Fruit fly (Drosophila melanogaster) whole organism, embryonic: ENCODE results near the gene MYPT-75D.

Experiments
- Awh ChIP-seq: fragments of 200-800 bp; sonication (Bioruptor generic); IDR thresholded peaks from 2 replicates; pipeline ENCODE4, ENCODE4 v1.3.6; 2022; ENCODE audit warnings: missing biosample characterization, missing genetic modification characterization
- Blimp-1 ChIP-seq: fragments of 200-800 bp; sonication (Bioruptor generic); optimal IDR thresholded peaks from 3 replicates; lab custom pipeline; 2018; ENCODE audit warnings: missing biosample characterization, missing genetic modification characterization, mild to moderate bottlenecking, moderate library complexity, missing genetic modification reagents
- CG10654 ChIP-seq: fragments of 200-800 bp; sonication (Bioruptor generic); optimal IDR thresholded peaks from 2 replicates; lab custom pipeline; 2016; ENCODE audit warnings: missing biosample characterization, missing genetic modification characterization
- CG11093 ChIP-seq: fragments of 200-800 bp; sonication (Bioruptor generic); IDR thresholded peaks from 3 replicates; pipeline ENCODE4 v1.3.6; 2022; ENCODE audit warnings: missing biosample characterization, missing genetic modification characterization
- CG11398 ChIP-seq: fragments of 200-800 bp; sonication (Bioruptor generic); optimal IDR thresholded peaks from 2 replicates; lab custom pipeline; 2016; ENCODE audit warnings: missing biosample characterization, missing genetic modification characterization
- CG11560 ChIP-seq: fragments of 200-800 bp; sonication (Bioruptor generic); IDR thresholded peaks from 3 replicates; pipeline ENCODE4 v1.3.6; 2022; ENCODE audit warnings: missing biosample characterization, missing genetic modification characterization
- CG14014 ChIP-seq: fragments of 200-800 bp; sonication (Bioruptor generic); IDR thresholded peaks from 2 replicates; pipeline ENCODE4 v1.3.6; 2022; ENCODE audit warnings: missing biosample characterization, missing genetic modification characterization
- CG2875 ChIP-seq: fragments of 200-800 bp; sonication (Bioruptor generic); optimal IDR thresholded peaks from 2 replicates; lab custom pipeline; 2017; ENCODE audit warnings: missing biosample characterization, mild to moderate bottlenecking, missing genetic modification characterization, missing genetic modification reagents
- CG2889 ChIP-seq: fragments of 200-800 bp; sonication (Bioruptor generic); IDR thresholded peaks from 3 replicates; pipeline ENCODE4 v1.3.6; 2022; ENCODE audit warnings: missing biosample characterization, missing genetic modification characterization
- CG3065 ChIP-seq: fragments of 200-800 bp; sonication (Bioruptor generic); optimal IDR thresholded peaks from 2 replicates; lab custom pipeline; 2016; ENCODE audit warnings: missing biosample characterization, missing genetic modification characterization
- CG34422 ChIP-seq: fragments of 200-800 bp; sonication (Bioruptor generic); IDR thresholded peaks from 3 replicates; pipeline ENCODE4 v1.3.6; 2022; ENCODE audit warnings: missing biosample characterization, missing genetic modification characterization
- CG42726 ChIP-seq: fragments of 200-800 bp; sonication (Bioruptor generic); IDR thresholded peaks from 2 replicates; pipeline ENCODE4 v1.3.6; 2022; ENCODE audit warnings: missing biosample characterization, missing genetic modification characterization; ENCODE audit not compliant: partially characterized antibody
- CG4328 ChIP-seq: fragments of 200-800 bp; sonication (Bioruptor generic); optimal IDR thresholded peaks from 3 replicates; lab custom pipeline; 2017; ENCODE audit warnings: missing biosample characterization, missing genetic modification reagents, missing genetic modification characterization
- CG4617 ChIP-seq: fragments of 200-800 bp; sonication (Bioruptor generic); optimal IDR thresholded peaks from 3 replicates; lab custom pipeline; 2016; ENCODE audit warnings: missing biosample characterization, missing genetic modification characterization, borderline replicate concordance
- CG4730 ChIP-seq: fragments of 200-800 bp; sonication (Bioruptor generic); IDR thresholded peaks from 2 replicates; pipeline ENCODE4 v1.3.6; 2022; ENCODE audit warnings: missing biosample characterization, missing genetic modification characterization
- CG5245 ChIP-seq: fragments of 200-800 bp; sonication (Bioruptor generic); optimal IDR thresholded peaks from 3 replicates; lab custom pipeline; 2016; ENCODE audit warnings: missing biosample characterization, missing genetic modification characterization
- CG6175 ChIP-seq: fragments of 200-800 bp; sonication (Bioruptor generic); IDR thresholded peaks from 3 replicates; pipeline ENCODE4 v1.3.6; 2022; ENCODE audit warnings: missing biosample characterization, missing genetic modification characterization
- CG6813 ChIP-seq: fragments of 200-800 bp; sonication (Bioruptor generic); optimal IDR thresholded peaks from 2 replicates; lab custom pipeline; 2017; ENCODE audit warnings: missing biosample characterization, missing genetic modification characterization, mild to moderate bottlenecking, moderate library complexity, missing genetic modification reagents
- CG9215 ChIP-seq: fragments of 200-800 bp; sonication (Bioruptor generic); IDR thresholded peaks from 2 replicates; pipeline ENCODE4 v1.3.6; 2022; ENCODE audit warnings: missing biosample characterization, missing genetic modification characterization
- CG9876 ChIP-seq: fragments of 200-800 bp; sonication (Bioruptor generic); optimal IDR thresholded peaks from 2 replicates; lab custom pipeline; 2016; ENCODE audit warnings: missing biosample characterization, missing genetic modification characterization
- D ChIP-seq, 2 experiments: fragments of 200-800 bp in 1 of 2; fragments of >200 bp in 1 of 2; sonication (Bioruptor generic) in 1 of 2; optimal IDR thresholded peaks; 2 replicates in 1 of 2; 3 replicates in 1 of 2; lab custom pipeline; 2017; ENCODE audit warnings: mild to moderate bottlenecking in 1 of 2, missing biosample characterization in 1 of 2, missing genetic modification characterization in 1 of 2, missing genetic modification reagents in 1 of 2
- Dbx ChIP-seq: fragments of 200-800 bp; sonication (Bioruptor generic); IDR thresholded peaks from 3 replicates; pipeline ENCODE4 v1.3.6; 2022; ENCODE audit warnings: missing biosample characterization, missing genetic modification characterization
- Dp ChIP-seq: fragments of 200-800 bp; sonication (Bioruptor generic); optimal IDR thresholded peaks from 2 replicates; lab custom pipeline; 2018; ENCODE audit warnings: missing biosample characterization, mild to moderate bottlenecking, missing genetic modification characterization, moderate library complexity
- E2f1 ChIP-seq: fragments of 200-800 bp; sonication (Bioruptor generic); IDR thresholded peaks from 2 replicates; pipeline ENCODE4 v1.3.6; 2022; ENCODE audit warnings: missing biosample characterization, missing genetic modification characterization
- Eip74EF ChIP-seq, 2 experiments: fragments of 200-800 bp in 1 of 2; fragments of >200 bp in 1 of 2; sonication (Bioruptor generic) in 1 of 2; optimal IDR thresholded peaks; 2 replicates each; lab custom pipeline; 2017 to 2019; ENCODE audit warnings: missing biosample characterization in 2 of 2, missing genetic modification characterization in 2 of 2, mild to moderate bottlenecking in 1 of 2, moderate library complexity in 1 of 2
- HLH3B ChIP-seq: fragments of 200-800 bp; sonication (Bioruptor generic); IDR thresholded peaks from 2 replicates; pipeline ENCODE4 v1.3.6; 2022; ENCODE audit warnings: missing biosample characterization, missing genetic modification characterization
- Mrtf ChIP-seq: fragments of 200-800 bp; sonication (Bioruptor generic); IDR thresholded peaks from 3 replicates; pipeline ENCODE4 v1.3.6; 2022; ENCODE audit warnings: missing biosample characterization, missing genetic modification characterization
- Pdp1 ChIP-seq, 2 experiments: fragments of 200-800 bp; sonication (Bioruptor generic); optimal IDR thresholded peaks; 3 replicates each; lab custom pipeline; 2016; ENCODE audit warnings: missing biosample characterization in 2 of 2, missing genetic modification characterization in 2 of 2, mild to moderate bottlenecking in 1 of 2, moderate library complexity in 1 of 2
- Ptx1 ChIP-seq: fragments of 200-800 bp; sonication (Bioruptor generic); IDR thresholded peaks from 2 replicates; pipeline ENCODE4 v1.3.6; 2022; ENCODE audit warnings: missing biosample characterization, missing genetic modification characterization
- Side ChIP-seq: fragments of 200-800 bp; sonication (Bioruptor generic); optimal IDR thresholded peaks from 2 replicates; lab custom pipeline; 2016; ENCODE audit warnings: missing biosample characterization, missing genetic modification characterization
- Sry-δ ChIP-seq: fragments of 200-800 bp; sonication (Bioruptor generic); optimal IDR thresholded peaks from 2 replicates; lab custom pipeline; 2016; ENCODE audit warnings: missing biosample characterization, missing genetic modification characterization
- ase ChIP-seq: fragments of 200-800 bp; sonication (Bioruptor generic); IDR thresholded peaks from 3 replicates; pipeline ENCODE4 v1.3.6; 2022; ENCODE audit warnings: missing biosample characterization, missing genetic modification characterization
- bbx ChIP-seq: fragments of 200-800 bp; sonication (Bioruptor generic); IDR thresholded peaks from 2 replicates; pipeline ENCODE4 v1.3.6; 2022; ENCODE audit warnings: missing biosample characterization, missing genetic modification characterization; ENCODE audit not compliant: partially characterized antibody
- br ChIP-seq: fragments of >200 bp; optimal IDR thresholded peaks from 2 replicates; lab custom pipeline; 2017
- chif ChIP-seq, 2 experiments: fragments of 200-800 bp; sonication (Bioruptor generic); optimal IDR thresholded peaks; 3 replicates each; lab custom pipeline; 2016; ENCODE audit warnings: missing biosample characterization in 2 of 2, missing genetic modification characterization in 2 of 2
- chinmo ChIP-seq: fragments of 200-800 bp; sonication (Bioruptor generic); IDR thresholded peaks from 4 replicates; pipeline ENCODE4 v1.3.6; 2022; ENCODE audit warnings: missing biosample characterization, missing genetic modification characterization; ENCODE audit not compliant: partially characterized antibody
- chm ChIP-seq: fragments of 200-800 bp; sonication (Bioruptor generic); IDR thresholded peaks from 2 replicates; pipeline ENCODE4 v1.3.6; 2022; ENCODE audit warnings: missing biosample characterization, missing genetic modification characterization
- crc ChIP-seq: fragments of 200-800 bp; sonication (Bioruptor generic); optimal IDR thresholded peaks from 2 replicates; lab custom pipeline; 2016; ENCODE audit warnings: missing biosample characterization, missing genetic modification characterization
- da ChIP-seq: fragments of 200-800 bp; sonication (Bioruptor generic); optimal IDR thresholded peaks from 2 replicates; lab custom pipeline; 2016; ENCODE audit warnings: missing biosample characterization, missing genetic modification characterization
- dan ChIP-seq: fragments of 200-800 bp; sonication (Bioruptor generic); IDR thresholded peaks from 2 replicates; pipeline ENCODE4 v1.3.6; 2022; ENCODE audit warnings: missing biosample characterization, missing genetic modification characterization
- fd102C ChIP-seq: fragments of 200-800 bp; sonication (Bioruptor generic); optimal IDR thresholded peaks from 2 replicates; lab custom pipeline; 2018; ENCODE audit warnings: missing biosample characterization, mild to moderate bottlenecking, missing genetic modification characterization, moderate library complexity
- fd96Cb ChIP-seq: fragments of 200-800 bp; sonication (Bioruptor generic); optimal IDR thresholded peaks from 2 replicates; lab custom pipeline; 2018; ENCODE audit warnings: missing biosample characterization, mild to moderate bottlenecking, missing genetic modification characterization, moderate library complexity
- lab ChIP-seq: fragments of 200-800 bp; sonication (Bioruptor generic); optimal IDR thresholded peaks from 3 replicates; lab custom pipeline; 2017; ENCODE audit warnings: missing biosample characterization, missing genetic modification characterization, mild to moderate bottlenecking, moderate library complexity, missing genetic modification reagents
- lov ChIP-seq, 2 experiments: fragments of 200-800 bp in 1 of 2; fragments of >200 bp in 1 of 2; sonication (Bioruptor generic) in 1 of 2; IDR thresholded peaks in 1 of 2; optimal IDR thresholded peaks in 1 of 2; 2 replicates in 1 of 2; 3 replicates in 1 of 2; pipeline versions ENCODE4 v1.3.6 to Lab custom; 2017 to 2022; ENCODE audit warnings: missing biosample characterization in 1 of 2, missing genetic modification characterization in 1 of 2
- rib ChIP-seq: fragments of 200-800 bp; sonication (Bioruptor generic); IDR thresholded peaks from 2 replicates; pipeline ENCODE4 v1.3.6; 2022; ENCODE audit warnings: missing biosample characterization, missing genetic modification characterization
- row ChIP-seq: fragments of 200-800 bp; sonication (Bioruptor generic); IDR thresholded peaks from 3 replicates; pipeline ENCODE4 v1.3.6; 2022; ENCODE audit warnings: missing biosample characterization, missing genetic modification characterization
- wek ChIP-seq: fragments of 200-800 bp; sonication (Bioruptor generic); optimal IDR thresholded peaks from 3 replicates; lab custom pipeline; 2018; ENCODE audit warnings: missing biosample characterization, mild to moderate bottlenecking, missing genetic modification characterization, moderate library complexity
- wor ChIP-seq: fragments of 200-800 bp; sonication (Bioruptor generic); IDR thresholded peaks from 2 replicates; pipeline ENCODE4 v1.3.6; 2022; ENCODE audit warnings: missing biosample characterization, missing genetic modification characterization
- zfh2 ChIP-seq: fragments of 200-800 bp; sonication (Bioruptor generic); optimal IDR thresholded peaks from 2 replicates; lab custom pipeline; 2016; ENCODE audit warnings: missing biosample characterization, missing genetic modification characterization

The MYPT-75D gene

dm6 chr3L:18681550-18682217, 55.9 kb downstream of the MYPT-75D start, which contains the start of the genes Sgf11 and CG32202 (continued):
- no peak for TF ChIP-seq da (GFP tag; lab: Kevin White, UChicago)
- no peak for TF ChIP-seq zfh2
- TF ChIP-seq Pdp1 (GFP tag; optimal IDR thresholded peaks at IDR 0.05; lab: Kevin White, UChicago): peak in 1 of 2 experiments; percentile 35
- no peak for TF ChIP-seq Dbx (GFP tag; lab: Robert Waterston, UW)
- TF ChIP-seq Side: no peak
- TF ChIP-seq lab (GFP tag; lab: Kevin White, UChicago): no peak
- TF ChIP-seq CG11093 (GFP tag; lab: Robert Waterston, UW): no peak
- no peak for TF ChIP-seq CG42726 (GFP tag; lab: Robert Waterston, UW)
- TF ChIP-seq CG10654 (GFP tag; lab: Kevin White, UChicago): peak; percentile 23
- TF ChIP-seq row (GFP tag; lab: Robert Waterston, UW): peak; percentile 87
- TF ChIP-seq chinmo (GFP tag; lab: Robert Waterston, UW): no peak
- peak; percentile 47; the same call in 1 of the 3 replicates for TF ChIP-seq CG34422
- TF ChIP-seq CG2875 (GFP tag; lab: Kevin White, UChicago): no peak
- TF ChIP-seq wor: 0 out of 2 replicates have a peak, but pooled peaks have one; percentile 20
- TF ChIP-seq wek (GFP tag; lab: Kevin White, UChicago): no peak
- no peak for TF ChIP-seq CG6813 (GFP tag; lab: Kevin White, UChicago)
- TF ChIP-seq E2f1 (GFP tag; lab: Robert Waterston, UW): peak; percentile 32; the same call in 1 of the 2 replicates
- TF ChIP-seq fd96Cb: peak; percentile 46
- TF ChIP-seq fd102C (GFP tag; lab: Kevin White, UChicago): no peak
- peak; percentile 42; the same call in 1 of the 3 replicates for TF ChIP-seq ase
- peak; percentile 43; the same call in 1 of the 2 replicates for TF ChIP-seq CG9215 (GFP tag; lab: Robert Waterston, UW)
- no peak for TF ChIP-seq HLH3B (GFP tag; lab: Robert Waterston, UW)
- no peak for TF ChIP-seq Blimp-1 (GFP tag; lab: Kevin White, UChicago)
- TF ChIP-seq CG9876: no peak
- TF ChIP-seq chif (GFP tag; optimal IDR thresholded peaks at IDR 0.05; lab: Kevin White, UChicago): no peak
- TF ChIP-seq CG4617 (GFP tag; lab: Kevin White, UChicago): peak; percentile 44
- TF ChIP-seq crc: no peak
- no peak for TF ChIP-seq CG11560
- TF ChIP-seq br (lab: Kevin White, UChicago): no peak
- TF ChIP-seq CG6175: no peak
- TF ChIP-seq CG3065: peak; percentile 33
- no peak for TF ChIP-seq Awh (GFP tag; lab: Robert Waterston, UW)
- no peak for TF ChIP-seq D (optimal IDR thresholded peaks at IDR 0.05; lab: Kevin White, UChicago)
- TF ChIP-seq D (GFP tag; optimal IDR thresholded peaks at IDR 0.05; lab: Kevin White, UChicago): peak; percentile 22
- peak; percentile 7 for TF ChIP-seq CG5245 (GFP tag; lab: Kevin White, UChicago)
- TF ChIP-seq Dp (GFP tag; lab: Kevin White, UChicago): peak; percentile 7
- TF ChIP-seq chm (GFP tag; lab: Robert Waterston, UW): no peak
- TF ChIP-seq dan: no peak
- no peak for TF ChIP-seq lov (optimal IDR thresholded peaks at IDR 0.05; lab: Kevin White, UChicago)
- no peak for TF ChIP-seq lov (GFP tag; IDR thresholded peaks at IDR 0.05; lab: Robert Waterston, UW)
- TF ChIP-seq Eip74EF (GFP tag; optimal IDR thresholded peaks at IDR 0.05; lab: Kevin White, UChicago): peak in 1 of 2 experiments; percentile 26
- peak; percentile 68 for TF ChIP-seq Ptx1 (GFP tag; lab: Robert Waterston, UW)
- TF ChIP-seq bbx (GFP tag; lab: Robert Waterston, UW): no peak
- TF ChIP-seq CG14014 (GFP tag; lab: Robert Waterston, UW): 0 out of 2 replicates have a peak, but pooled peaks have one; percentile 52
- TF ChIP-seq Sry-δ (GFP tag; lab: Kevin White, UChicago): peak; percentile 25
- no peak for TF ChIP-seq CG11398 (GFP tag; lab: Kevin White, UChicago)
- 0 out of 2 replicates have a peak, but pooled peaks have one; percentile 6 for TF ChIP-seq CG4730 (GFP tag; lab: Robert Waterston, UW)
- no peak for TF ChIP-seq CG2889 (GFP tag; lab: Robert Waterston, UW)
- no peak for TF ChIP-seq Mrtf (GFP tag; lab: Robert Waterston, UW)
- no peak for TF ChIP-seq rib (GFP tag; lab: Robert Waterston, UW)
- peak; percentile 13 for TF ChIP-seq CG4328 (GFP tag; lab: Kevin White, UChicago)
